Worm (Caenorhabditis elegans): ENCODE measurements around the gene scl-27.

DNA sequence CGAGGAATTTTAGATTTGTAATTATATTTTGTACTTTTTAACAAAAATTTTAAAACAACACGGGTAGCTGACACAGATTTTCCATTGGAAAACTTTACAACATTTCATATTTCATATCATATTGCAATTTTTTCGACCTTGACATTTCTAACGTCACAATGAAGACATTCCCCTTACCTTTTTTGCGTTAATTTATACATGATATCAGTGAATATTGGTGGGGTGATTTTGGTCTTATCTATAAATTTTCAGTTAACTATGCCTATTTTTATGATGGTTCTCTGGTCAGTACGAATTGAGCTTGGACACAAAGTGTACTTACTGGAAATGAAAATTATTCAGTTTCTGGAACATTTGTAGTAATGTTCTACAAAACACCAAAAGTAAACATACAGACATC, 15.3 kb upstream of the scl-27 start:
- TF ChIP-seq ama-1 (optimal IDR thresholded peaks at IDR 0.05): no peak
- no peak for TF ChIP-seq sea-1 (GFP tag; conservative IDR thresholded peaks at IDR 0.05)
- TF ChIP-seq flt-1 (GFP tag; IDR thresholded peaks at IDR 0.05): no peak
- no peak for TF ChIP-seq aly-1 (tag; optimal IDR thresholded peaks at IDR 0.05)
- no peak for TF ChIP-seq tbx-11 (GFP tag; IDR thresholded peaks at IDR 0.05)

Data from whole organism, early embryonic.